Fruit fly (Drosophila melanogaster) whole organism, pupa: ENCODE measurements around the gene CG18599.

Experiments used
- CG10348 ChIP-seq: fragments of 200-800 bp; sonication (Bioruptor generic); IDR thresholded peaks from 2 replicates; pipeline ENCODE4 v1.3.6; 2022; ENCODE audit warnings: missing biosample characterization, missing genetic modification characterization
- CG12605 ChIP-seq: fragments of 200-800 bp; sonication (Bioruptor generic); IDR thresholded peaks from 2 replicates; pipeline ENCODE4 v1.3.6; 2022; ENCODE audit warnings: missing biosample characterization, missing genetic modification characterization
- CG13204 ChIP-seq: fragments of 200-800 bp; sonication (Bioruptor generic); optimal IDR thresholded peaks from 2 replicates; lab custom pipeline; 2018; ENCODE audit warnings: missing biosample characterization, mild to moderate bottlenecking, missing genetic modification characterization, moderate library complexity
- CG14655 ChIP-seq: fragments of 200-800 bp; sonication (Bioruptor generic); optimal IDR thresholded peaks from 3 replicates; lab custom pipeline; 2017; ENCODE audit warnings: mild to moderate bottlenecking, missing biosample characterization, missing genetic modification reagents, missing genetic modification characterization
- CG15710 ChIP-seq: fragments of 200-800 bp; sonication (Bioruptor generic); optimal IDR thresholded peaks from 2 replicates; lab custom pipeline; 2018; ENCODE audit warnings: missing biosample characterization, mild to moderate bottlenecking, missing genetic modification characterization, moderate library complexity
- CG17806 ChIP-seq: fragments of 200-800 bp; sonication (Bioruptor generic); optimal IDR thresholded peaks from 2 replicates; lab custom pipeline; 2018; ENCODE audit warnings: missing biosample characterization, mild to moderate bottlenecking, missing genetic modification characterization, moderate library complexity
- CG32121 ChIP-seq: fragments of 200-800 bp; sonication (Bioruptor generic); IDR thresholded peaks from 2 replicates; pipeline ENCODE4 v1.3.6; 2022; ENCODE audit warnings: missing biosample characterization, missing genetic modification characterization
- CG34367 ChIP-seq: fragments of 200-800 bp; sonication (Bioruptor generic); optimal IDR thresholded peaks from 2 replicates; lab custom pipeline; 2018; ENCODE audit warnings: missing biosample characterization, mild to moderate bottlenecking, missing genetic modification characterization
- CG4496 ChIP-seq: fragments of 200-800 bp; sonication (Bioruptor generic); IDR thresholded peaks from 3 replicates; pipeline ENCODE4 v1.3.6; 2022; ENCODE audit warnings: missing biosample characterization, missing genetic modification characterization
- CG8159 ChIP-seq: fragments of 200-800 bp; sonication (Bioruptor generic); optimal IDR thresholded peaks from 3 replicates; lab custom pipeline; 2018; ENCODE audit warnings: missing biosample characterization, mild to moderate bottlenecking, missing genetic modification characterization, moderate library complexity
- CG8301 ChIP-seq: fragments of 200-800 bp; sonication (Bioruptor generic); optimal IDR thresholded peaks from 2 replicates; lab custom pipeline; 2018; ENCODE audit warnings: missing biosample characterization, mild to moderate bottlenecking, missing genetic modification characterization
- CG9948 ChIP-seq: fragments of 200-800 bp; sonication (Bioruptor generic); optimal IDR thresholded peaks from 2 replicates; lab custom pipeline; 2018; ENCODE audit warnings: missing biosample characterization, mild to moderate bottlenecking, missing genetic modification characterization, moderate library complexity
- D1 ChIP-seq: fragments of 200-800 bp; sonication (Bioruptor generic); optimal IDR thresholded peaks from 2 replicates; lab custom pipeline; 2018; ENCODE audit warnings: missing biosample characterization, mild to moderate bottlenecking, missing genetic modification characterization, moderate library complexity
- EcR ChIP-seq: fragments of 200-800 bp; sonication (Bioruptor generic); optimal IDR thresholded peaks from 3 replicates; lab custom pipeline; 2019; ENCODE audit warnings: missing biosample characterization, missing genetic modification characterization, mild to moderate bottlenecking, moderate library complexity, missing genetic modification reagents
- Ets98B ChIP-seq: fragments of 200-800 bp; sonication (Bioruptor generic); IDR thresholded peaks from 2 replicates; pipeline ENCODE4 v1.3.6; 2022; ENCODE audit warnings: missing biosample characterization, missing genetic modification characterization
- Pif1A ChIP-seq: fragments of 200-800 bp; sonication (Bioruptor generic); optimal IDR thresholded peaks from 3 replicates; lab custom pipeline; 2016; ENCODE audit warnings: missing biosample characterization, missing genetic modification characterization
- Pif1B ChIP-seq: fragments of 200-800 bp; sonication (Bioruptor generic); optimal IDR thresholded peaks from 3 replicates; lab custom pipeline; 2016; ENCODE audit warnings: missing biosample characterization, missing genetic modification characterization
- Snoo ChIP-seq: fragments of 200-800 bp; sonication (Bioruptor generic); optimal IDR thresholded peaks from 3 replicates; lab custom pipeline; 2017; ENCODE audit warnings: missing biosample characterization, mild to moderate bottlenecking, missing genetic modification characterization, inconsistent platforms
- fd96Ca ChIP-seq: fragments of 200-800 bp; sonication (Bioruptor generic); IDR thresholded peaks from 3 replicates; pipeline ENCODE4 v1.3.6; 2022; ENCODE audit warnings: missing biosample characterization, missing genetic modification characterization
- gl ChIP-seq: fragments of 200-800 bp; sonication (Bioruptor generic); optimal IDR thresholded peaks from 2 replicates; lab custom pipeline; 2018; ENCODE audit warnings: missing biosample characterization, mild to moderate bottlenecking, missing genetic modification characterization
- rn ChIP-seq: fragments of 200-800 bp; sonication (Bioruptor generic); IDR thresholded peaks from 2 replicates; pipeline ENCODE4 v1.3.6; 2022; ENCODE audit warnings: missing biosample characterization, missing genetic modification characterization

Gene CG18599

dm6 chr3R:18250815-18251214 is 16.8 kb upstream of the CG18599 start, which contains the start of gene CG18598:
CG18598 (plus strand) TSS chr3R:18251115.
- no peak for TF ChIP-seq CG34367 (tag; lab: Kevin White, UChicago)
- no peak for TF ChIP-seq CG15710 (tag; lab: Kevin White, UChicago)
- no peak for TF ChIP-seq CG9948 (tag; lab: Kevin White, UChicago)
- no peak for TF ChIP-seq CG13204 (GFP tag; lab: Kevin White, UChicago)
- TF ChIP-seq CG8301 (tag; lab: Kevin White, UChicago), result no peak
- TF ChIP-seq D1, result no peak
- TF ChIP-seq CG32121 (GFP tag; lab: Robert Waterston, UW), result no peak
- TF ChIP-seq CG10348, result no peak
- no peak for TF ChIP-seq CG14655
- no peak for TF ChIP-seq EcR (GFP tag; lab: Kevin White, UChicago)
- no peak for TF ChIP-seq CG8159 (tag; lab: Kevin White, UChicago)

DNA sequence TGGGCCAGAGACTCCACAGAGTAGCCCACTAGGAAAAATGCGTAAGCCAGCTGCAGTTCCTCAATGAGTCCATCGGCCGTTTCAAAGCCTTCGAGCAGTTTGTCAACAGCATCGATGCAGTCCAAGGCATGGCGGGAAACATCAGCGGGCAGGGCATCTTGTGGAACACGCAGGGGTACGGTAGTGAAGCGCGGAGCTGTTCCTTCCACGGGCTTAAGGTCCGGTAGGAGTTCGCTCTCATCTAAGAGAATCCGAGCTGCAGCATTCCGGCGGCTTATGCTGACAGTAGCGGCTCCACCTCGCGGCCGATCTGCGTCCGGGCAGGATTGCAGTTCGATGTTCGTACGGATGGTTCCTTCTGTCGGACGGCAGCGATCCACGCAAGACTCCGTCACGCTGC is 15.7 kb upstream of the CG18599 start:
- TF ChIP-seq rn (GFP tag; lab: Robert Waterston, UW), result no peak
- no peak for TF ChIP-seq CG34367 (tag; lab: Kevin White, UChicago)
- no peak for TF ChIP-seq CG17806 (tag; lab: Kevin White, UChicago)
- TF ChIP-seq CG15710 (tag; lab: Kevin White, UChicago), result no peak
- TF ChIP-seq CG14655, result no peak
- no peak for TF ChIP-seq EcR (GFP tag; lab: Kevin White, UChicago)
- no peak for TF ChIP-seq CG8301 (tag; lab: Kevin White, UChicago)
- no peak for TF ChIP-seq gl
- no peak for TF ChIP-seq CG32121 (GFP tag; lab: Robert Waterston, UW)
- TF ChIP-seq Pif1B (GFP tag; lab: Kevin White, UChicago), result no peak
- TF ChIP-seq D1, result no peak

dm6 chr3R:18252578-18252977 is 15.0 kb upstream of the CG18599 start, which contains the start of gene CG12320:
CG12320 (minus strand) TSS chr3R:18252734.
- no peak for TF ChIP-seq CG4496 (GFP tag; lab: Robert Waterston, UW)
- no peak for TF ChIP-seq EcR (GFP tag; lab: Kevin White, UChicago)
- TF ChIP-seq CG10348, result no peak
- TF ChIP-seq Ets98B, result no peak
- no peak for TF ChIP-seq CG12605 (GFP tag; lab: Robert Waterston, UW)
- no peak for TF ChIP-seq rn (GFP tag; lab: Robert Waterston, UW)
- no peak for TF ChIP-seq gl
- TF ChIP-seq CG34367 (tag; lab: Kevin White, UChicago), result no peak
- no peak for TF ChIP-seq CG9948 (tag; lab: Kevin White, UChicago)
- no peak for TF ChIP-seq Pif1A (GFP tag; lab: Kevin White, UChicago)
- TF ChIP-seq CG8159 (tag; lab: Kevin White, UChicago), result no peak

dm6 chr3R:18255281-18255680 is 12.3 kb upstream of the CG18599 start, which contains the start of the genes Ada2a, Polr2D, Tgs1 and moi:
Ada2a (minus strand) TSS chr3R:18255487.
Polr2D (minus strand) TSS chr3R:18255487.
Tgs1 (plus strand) TSS chr3R:18255530.
moi (plus strand) TSS chr3R:18255530.
- TF ChIP-seq CG10348, result no peak
- TF ChIP-seq CG8301 (tag; lab: Kevin White, UChicago), result no peak
- TF ChIP-seq Snoo (tag; lab: Kevin White, UChicago), result no peak
- no peak for TF ChIP-seq CG14655
- TF ChIP-seq Ets98B, result no peak
- no peak for TF ChIP-seq fd96Ca (GFP tag; lab: Robert Waterston, UW)

- no peak for TF ChIP-seq fd96Ca (GFP tag; lab: Robert Waterston, UW)
Measured at dm6 chr3R:18260016-18260415, 7.6 kb upstream of the CG18599 start.

dm6 chr3R:18261602-18262001 is 6.0 kb upstream of the CG18599 start:
- TF ChIP-seq Pif1A (GFP tag; lab: Kevin White, UChicago), result no peak
- TF ChIP-seq CG34367 (tag; lab: Kevin White, UChicago), result no peak
- no peak for TF ChIP-seq CG15710 (tag; lab: Kevin White, UChicago)
- TF ChIP-seq CG8159 (tag; lab: Kevin White, UChicago), result no peak
- no peak for TF ChIP-seq CG17806 (tag; lab: Kevin White, UChicago)
- no peak for TF ChIP-seq CG10348
- TF ChIP-seq CG4496 (GFP tag; lab: Robert Waterston, UW), result no peak
- no peak for TF ChIP-seq CG32121 (GFP tag; lab: Robert Waterston, UW)
- TF ChIP-seq fd96Ca (GFP tag; lab: Robert Waterston, UW), result no peak
- TF ChIP-seq CG14655, result no peak
- no peak for TF ChIP-seq D1
- no peak for TF ChIP-seq CG13204 (GFP tag; lab: Kevin White, UChicago)
- TF ChIP-seq Ets98B, result no peak
- TF ChIP-seq Snoo (tag; lab: Kevin White, UChicago), result no peak
- no peak for TF ChIP-seq Pif1B (GFP tag; lab: Kevin White, UChicago)
- TF ChIP-seq CG9948 (tag; lab: Kevin White, UChicago), result no peak
- TF ChIP-seq gl, result no peak

dm6 chr3R:18265275-18265674 is 2.3 kb upstream of the CG18599 start:
- TF ChIP-seq CG32121 (GFP tag; lab: Robert Waterston, UW), result no peak
- no peak for TF ChIP-seq Pif1B (GFP tag; lab: Kevin White, UChicago)
- TF ChIP-seq CG8159 (tag; lab: Kevin White, UChicago), result no peak
- TF ChIP-seq CG17806 (tag; lab: Kevin White, UChicago), result no peak
- TF ChIP-seq CG12605 (GFP tag; lab: Robert Waterston, UW), result no peak
- TF ChIP-seq EcR (GFP tag; lab: Kevin White, UChicago), result no peak
- no peak for TF ChIP-seq CG4496 (GFP tag; lab: Robert Waterston, UW)
- TF ChIP-seq CG8301 (tag; lab: Kevin White, UChicago), result no peak
- no peak for TF ChIP-seq CG9948 (tag; lab: Kevin White, UChicago)
- TF ChIP-seq Snoo (tag; lab: Kevin White, UChicago), result no peak
- TF ChIP-seq fd96Ca (GFP tag; lab: Robert Waterston, UW), result no peak
- no peak for TF ChIP-seq CG13204 (GFP tag; lab: Kevin White, UChicago)
- TF ChIP-seq CG15710 (tag; lab: Kevin White, UChicago), result no peak
- no peak for TF ChIP-seq D1
- TF ChIP-seq CG10348, result no peak
- TF ChIP-seq rn (GFP tag; lab: Robert Waterston, UW), result no peak
- TF ChIP-seq Ets98B, result no peak
- TF ChIP-seq, all 21 proteins: peak for 0
